Worm (Caenorhabditis elegans) whole organism, L1 larva: ENCODE measurements around the gene mtss-1.

Experiments
- C04F5.9 ChIP-seq: sonication (generic microtip); optimal IDR thresholded peaks from 2 replicates; lab custom pipeline; 2016; ENCODE audit warnings: missing genetic modification characterization, missing compliant biosample characterization
- C34B4.2 ChIP-seq: sonication (generic microtip); optimal IDR thresholded peaks from 2 replicates; lab custom pipeline; 2017; ENCODE audit warnings: mild to moderate bottlenecking, missing genetic modification characterization, missing compliant biosample characterization
- aly-2 ChIP-seq: fragments of 150-350 bp; optimal IDR thresholded peaks from 2 replicates; lab custom pipeline; 2014; ENCODE audit warnings: missing biosample characterization, missing genetic modification characterization
- ceh-63 ChIP-seq: fragments of 200-800 bp; sonication (Bioruptor generic); optimal IDR thresholded peaks from 2 replicates; lab custom pipeline; 2018; ENCODE audit warnings: mild to moderate bottlenecking, missing genetic modification characterization, missing compliant biosample characterization
- ceh-82 ChIP-seq, 3 experiments: fragments of 150-350 bp in 1 of 3; sonication (generic microtip) in 2 of 3; optimal IDR thresholded peaks; 2 replicates each; lab custom pipeline; 2014 to 2017; ENCODE audit warnings: missing biosample characterization in 3 of 3, missing genetic modification characterization in 3 of 3
- ceh-88 ChIP-seq: fragments of 200-800 bp; sonication (Bioruptor generic); IDR thresholded peaks from 2 replicates; pipeline ENCODE4 v1.3.6; 2022; ENCODE audit warnings: missing genetic modification characterization, missing compliant biosample characterization
- dpl-1 ChIP-seq, 3 experiments: fragments of 150-350 bp in 2 of 3; sonication (generic microtip) in 1 of 3; optimal IDR thresholded peaks; 2 replicates each; lab custom pipeline; 2014 to 2017; ENCODE audit warnings: missing biosample characterization in 3 of 3, missing genetic modification characterization in 3 of 3, missing genetic modification reagents in 3 of 3
- efl-1 ChIP-seq, 4 experiments: fragments of 150-350 bp; optimal IDR thresholded peaks in 3 of 4; peaks in 1 of 4; 1 replicate in 1 of 4; 2 replicates in 3 of 4; lab custom pipeline; 2014; ENCODE audit warnings: missing biosample characterization in 2 of 4, missing genetic modification characterization in 2 of 4, missing genetic modification reagents in 2 of 4
- egl-13 ChIP-seq: sonication (generic microtip); optimal IDR thresholded peaks from 2 replicates; lab custom pipeline; 2016; ENCODE audit warnings: missing genotype, missing genetic modification reagents, missing genetic modification characterization, missing compliant biosample characterization
- elt-3 ChIP-seq, 6 experiments: fragments of 150-350 bp in 1 of 6; sonication (generic microtip); optimal IDR thresholded peaks; 2 replicates each; lab custom pipeline; 2017 to 2018; ENCODE audit warnings: missing biosample characterization in 6 of 6, missing genetic modification characterization in 6 of 6, inconsistent platforms in 1 of 6
- fkh-10 ChIP-seq: sonication (generic microtip); optimal IDR thresholded peaks from 2 replicates; lab custom pipeline; 2017; ENCODE audit warnings: missing biosample characterization, missing genetic modification reagents, missing genetic modification characterization
- fkh-4 ChIP-seq: sonication (generic microtip); optimal IDR thresholded peaks from 2 replicates; lab custom pipeline; 2016; ENCODE audit warnings: missing compliant biosample characterization, missing genetic modification characterization, borderline replicate concordance
- fos-1 ChIP-seq: fragments of 150-350 bp; optimal IDR thresholded peaks from 2 replicates; lab custom pipeline; 2014; ENCODE audit warnings: missing biosample characterization, missing genetic modification characterization
- grh-1 ChIP-seq: fragments of 200-800 bp; sonication (Bioruptor generic); IDR thresholded peaks from 2 replicates; pipeline ENCODE4 v1.3.6; 2022; ENCODE audit warnings: missing genetic modification reagents, missing genetic modification characterization, missing compliant biosample characterization
- hlh-17 ChIP-seq: fragments of 200-800 bp; sonication (Bioruptor generic); optimal IDR thresholded peaks from 2 replicates; lab custom pipeline; 2018; ENCODE audit warnings: missing genetic modification characterization, mild to moderate bottlenecking, missing compliant biosample characterization, moderate library complexity, borderline replicate concordance
- hlh-4 ChIP-seq: sonication (generic microtip); optimal IDR thresholded peaks from 2 replicates; lab custom pipeline; 2016; ENCODE audit warnings: mild to moderate bottlenecking, missing genetic modification characterization, missing compliant biosample characterization
- irx-1 ChIP-seq: sonication (generic microtip); optimal IDR thresholded peaks from 2 replicates; lab custom pipeline; 2016; ENCODE audit warnings: missing genetic modification characterization, missing compliant biosample characterization
- isw-1 ChIP-seq: fragments of 200-800 bp; sonication (Bioruptor generic); IDR thresholded peaks from 2 replicates; pipeline ENCODE4 v1.3.6; 2022; ENCODE audit warnings: missing genetic modification characterization, missing compliant biosample characterization
- jun-1 ChIP-seq: fragments of 150-350 bp; optimal IDR thresholded peaks from 2 replicates; lab custom pipeline; 2014; ENCODE audit warnings: missing biosample characterization, missing genetic modification reagents, missing genetic modification characterization
- lin-14 ChIP-seq: fragments of 200-800 bp; sonication (Bioruptor generic); optimal IDR thresholded peaks from 2 replicates; lab custom pipeline; 2018; ENCODE audit warnings: mild to moderate bottlenecking, missing genetic modification characterization, moderate library complexity, missing compliant biosample characterization
- lin-15B ChIP-seq: fragments of 150-350 bp; sonication (generic microtip); optimal IDR thresholded peaks from 3 replicates; lab custom pipeline; 2014; ENCODE audit warnings: missing biosample characterization, missing genetic modification characterization
- lin-35 ChIP-seq, 2 experiments: fragments of 150-350 bp; optimal IDR thresholded peaks; 2 replicates each; lab custom pipeline; 2014; ENCODE audit warnings: missing biosample characterization in 2 of 2, missing genetic modification characterization in 2 of 2, missing genetic modification reagents in 2 of 2
- lin-39 ChIP-seq: fragments of 150-350 bp; optimal IDR thresholded peaks from 2 replicates; lab custom pipeline; 2014; ENCODE audit warnings: missing biosample characterization, missing genetic modification reagents, missing genetic modification characterization
- lir-3 ChIP-seq: sonication (generic microtip); optimal IDR thresholded peaks from 2 replicates; lab custom pipeline; 2016; ENCODE audit warnings: mild to moderate bottlenecking, missing genetic modification characterization, moderate library complexity, missing compliant biosample characterization; ENCODE audit not compliant: poor library complexity
- lsy-2 ChIP-seq, 2 experiments: fragments of 150-350 bp; optimal IDR thresholded peaks; 2 replicates each; lab custom pipeline; 2014; ENCODE audit warnings: missing biosample characterization in 2 of 2, missing genetic modification characterization in 2 of 2
- mab-9 ChIP-seq: fragments of 200-800 bp; sonication (Bioruptor generic); IDR thresholded peaks from 2 replicates; pipeline ENCODE4 v1.3.6; 2022; ENCODE audit warnings: missing genetic modification reagents, missing genetic modification characterization, missing compliant biosample characterization
- mdl-1 ChIP-seq, 2 experiments: fragments of 150-350 bp; optimal IDR thresholded peaks; 2 replicates each; lab custom pipeline; 2014 to 2017; ENCODE audit warnings: missing biosample characterization in 2 of 2, missing genetic modification characterization in 2 of 2, inconsistent platforms in 1 of 2
- mep-1 ChIP-seq: fragments of 150-350 bp; optimal IDR thresholded peaks from 2 replicates; lab custom pipeline; 2014; ENCODE audit warnings: missing biosample characterization, missing genetic modification characterization
- nhr-11 ChIP-seq: fragments of 150-350 bp; optimal IDR thresholded peaks from 2 replicates; lab custom pipeline; 2014; ENCODE audit warnings: missing biosample characterization, missing genetic modification characterization
- nhr-12 ChIP-seq: sonication (generic microtip); optimal IDR thresholded peaks from 2 replicates; lab custom pipeline; 2017; ENCODE audit warnings: missing biosample characterization, missing genetic modification characterization
- nhr-19 ChIP-seq: fragments of 200-800 bp; sonication (Bioruptor generic); conservative IDR thresholded peaks from 2 replicates; pipeline ENCODE4 v1.3.6; 2022; ENCODE audit warnings: missing genetic modification characterization, missing compliant biosample characterization
- nhr-20 ChIP-seq: sonication (generic microtip); optimal IDR thresholded peaks from 2 replicates; lab custom pipeline; 2016; ENCODE audit warnings: mild to moderate bottlenecking, missing genetic modification characterization, missing compliant biosample characterization
- nhr-237 ChIP-seq: fragments of 150-350 bp; optimal IDR thresholded peaks from 2 replicates; lab custom pipeline; 2014; ENCODE audit warnings: missing biosample characterization, missing genetic modification characterization
- nhr-28 ChIP-seq: fragments of 150-350 bp; optimal IDR thresholded peaks from 2 replicates; lab custom pipeline; 2014; ENCODE audit warnings: missing biosample characterization, missing genetic modification characterization
- nhr-71 ChIP-seq: sonication (generic microtip); optimal IDR thresholded peaks from 2 replicates; lab custom pipeline; 2016; ENCODE audit warnings: mild to moderate bottlenecking, missing genetic modification characterization, moderate library complexity, missing compliant biosample characterization
- nhr-76 ChIP-seq: sonication (generic microtip); optimal IDR thresholded peaks from 2 replicates; lab custom pipeline; 2017; ENCODE audit warnings: missing biosample characterization, missing genetic modification characterization
- nhr-77 ChIP-seq: fragments of 150-350 bp; optimal IDR thresholded peaks from 2 replicates; lab custom pipeline; 2014; ENCODE audit warnings: missing biosample characterization, missing genetic modification characterization
- nhr-84 ChIP-seq: sonication (generic microtip); optimal IDR thresholded peaks from 2 replicates; lab custom pipeline; 2017; ENCODE audit warnings: missing biosample characterization, missing genetic modification characterization
- nhr-90 ChIP-seq: sonication (generic microtip); optimal IDR thresholded peaks from 2 replicates; lab custom pipeline; 2016; ENCODE audit warnings: mild to moderate bottlenecking, missing genetic modification characterization, missing compliant biosample characterization; ENCODE audit not compliant: poor library complexity
- pag-3 ChIP-seq: sonication (generic microtip); optimal IDR thresholded peaks from 2 replicates; lab custom pipeline; 2017; ENCODE audit warnings: missing genetic modification characterization, mild to moderate bottlenecking, missing compliant biosample characterization, antibody characterized with exemption, borderline replicate concordance; ENCODE audit not compliant: insufficient read depth
- pax-3 ChIP-seq: fragments of 200-800 bp; sonication (Bioruptor generic); optimal IDR thresholded peaks from 2 replicates; lab custom pipeline; 2018; ENCODE audit warnings: mild to moderate bottlenecking, missing genetic modification characterization, moderate library complexity, missing compliant biosample characterization
- pqm-1 ChIP-seq: sonication (generic microtip); optimal IDR thresholded peaks from 3 replicates; lab custom pipeline; 2017; ENCODE audit warnings: missing biosample characterization, missing genetic modification characterization
- snpc-4 ChIP-seq: fragments of 150-350 bp; optimal IDR thresholded peaks from 2 replicates; lab custom pipeline; 2014; ENCODE audit warnings: missing biosample characterization, missing genetic modification characterization
- sup-37 ChIP-seq: fragments of 200-800 bp; sonication (Bioruptor generic); optimal IDR thresholded peaks from 2 replicates; lab custom pipeline; 2018; ENCODE audit warnings: mild to moderate bottlenecking, missing genetic modification characterization, missing compliant biosample characterization
- unc-130 ChIP-seq: fragments of 150-350 bp; optimal IDR thresholded peaks from 2 replicates; lab custom pipeline; 2017; ENCODE audit warnings: missing biosample characterization, missing genetic modification characterization, inconsistent platforms
- unc-98 ChIP-seq: fragments of 200-800 bp; sonication (Bioruptor generic); IDR thresholded peaks from 2 replicates; pipeline ENCODE4 v1.3.6; 2022; ENCODE audit warnings: missing genetic modification characterization, missing compliant biosample characterization
- vab-15 ChIP-seq: sonication (generic microtip); optimal IDR thresholded peaks from 2 replicates; lab custom pipeline; 2017; ENCODE audit warnings: missing genotype, mild to moderate bottlenecking, missing genetic modification characterization, missing compliant biosample characterization
- zag-1 ChIP-seq: fragments of 150-350 bp; optimal IDR thresholded peaks from 2 replicates; lab custom pipeline; 2014; ENCODE audit warnings: missing biosample characterization, missing genetic modification characterization
- ztf-11 ChIP-seq, 2 experiments: sonication (generic microtip); optimal IDR thresholded peaks; 2 replicates each; lab custom pipeline; 2016 to 2017; ENCODE audit warnings: missing genetic modification characterization in 2 of 2, missing biosample characterization in 1 of 2, missing compliant biosample characterization in 1 of 2

The mtss-1 gene

ce11 chrIII:8779912-8780311 lies 11.8 kb downstream of the mtss-1 start, which contains the start of gene K02D10.4:
Gene K02D10.4, minus strand, starts transcription at chrIII:8780012.
- no peak for TF ChIP-seq ztf-11 (tag; optimal IDR thresholded peaks at IDR 0.05; lab: Kevin White, UChicago)
- no peak for TF ChIP-seq pax-3
- TF ChIP-seq dpl-1 (GFP tag; optimal IDR thresholded peaks at IDR 0.05; lab: Kevin White, UChicago): no peak
- TF ChIP-seq ceh-88 (GFP tag; lab: Robert Waterston, UW): no peak
- no peak for TF ChIP-seq nhr-71
- TF ChIP-seq lin-39 (tag; lab: Kevin White, UChicago): no peak
- TF ChIP-seq pqm-1 (tag; lab: Kevin White, UChicago): no peak
- no peak for TF ChIP-seq sup-37
- no peak for TF ChIP-seq nhr-90
- TF ChIP-seq nhr-84 (tag; lab: Kevin White, UChicago): no peak

ce11 chrIII:8780473-8780872 lies 12.4 kb downstream of the mtss-1 start:
- TF ChIP-seq nhr-76 (tag; lab: Kevin White, UChicago): no peak
- no peak for TF ChIP-seq nhr-11
- TF ChIP-seq fkh-10 (GFP tag; lab: Kevin White, UChicago): no peak
- no peak for TF ChIP-seq unc-98 (GFP tag; lab: Robert Waterston, UW)
- no peak for TF ChIP-seq lin-39 (tag; lab: Kevin White, UChicago)
- peak; percentile 53 for TF ChIP-seq nhr-19 (GFP tag; lab: Robert Waterston, UW)
- no peak for TF ChIP-seq sup-37
- no peak for TF ChIP-seq ceh-63 (GFP tag; lab: Kevin White, UChicago)
- no peak for TF ChIP-seq egl-13
- no peak for TF ChIP-seq nhr-237 (tag; lab: Kevin White, UChicago)
- no peak for TF ChIP-seq nhr-84 (tag; lab: Kevin White, UChicago)
- TF ChIP-seq lin-15B (tag; lab: Kevin White, UChicago): no peak
- no peak for TF ChIP-seq aly-2 (tag; lab: Kevin White, UChicago)
- TF ChIP-seq mab-9 (GFP tag; lab: Robert Waterston, UW): no peak
- TF ChIP-seq elt-3 (tag; optimal IDR thresholded peaks at IDR 0.05; lab: Kevin White, UChicago): peak in 2 of 6 experiments; percentile 76 to 89
- peak; percentile 8 for TF ChIP-seq fos-1 (tag; lab: Kevin White, UChicago)
- TF ChIP-seq nhr-90: peak; percentile 55
- TF ChIP-seq efl-1 (optimal IDR thresholded peaks at IDR 0.05; lab: Kevin White, UChicago): peak; percentile 5 to 33
- peak; percentile 20 to 86 for TF ChIP-seq efl-1 (GFP tag; optimal IDR thresholded peaks at IDR 0.05 in 1 of 2; lab: Kevin White, UChicago)
- TF ChIP-seq mdl-1 (tag; optimal IDR thresholded peaks at IDR 0.05; lab: Kevin White, UChicago): peak in 1 of 2 experiments; percentile 84
- TF ChIP-seq lin-35 (GFP tag; optimal IDR thresholded peaks at IDR 0.05; lab: Kevin White, UChicago): peak; percentile 37 to 61
- no peak for TF ChIP-seq nhr-12 (tag; lab: Kevin White, UChicago)
- TF ChIP-seq zag-1 (tag; lab: Kevin White, UChicago): no peak
- TF ChIP-seq snpc-4 (tag; lab: Kevin White, UChicago): no peak
- TF ChIP-seq nhr-28 (tag; lab: Kevin White, UChicago): no peak
- peak; percentile 27 for TF ChIP-seq lir-3 (tag; lab: Kevin White, UChicago)
- TF ChIP-seq pqm-1 (tag; lab: Kevin White, UChicago): no peak
- no peak for TF ChIP-seq nhr-77
- no peak for TF ChIP-seq pag-3
- peak; percentile 47 for TF ChIP-seq mep-1
- TF ChIP-seq lin-14 (GFP tag; lab: Kevin White, UChicago): peak; percentile 89
- TF ChIP-seq irx-1: no peak
- peak; percentile 53 for TF ChIP-seq jun-1 (tag; lab: Kevin White, UChicago)
- peak; percentile 87 for TF ChIP-seq nhr-20 (tag; lab: Kevin White, UChicago)
- peak in 1 of 3 experiments; percentile 20 for TF ChIP-seq ceh-82 (tag; optimal IDR thresholded peaks at IDR 0.05; lab: Kevin White, UChicago)
- no peak for TF ChIP-seq fkh-4 (tag; lab: Kevin White, UChicago)
- TF ChIP-seq unc-130 (tag; lab: Kevin White, UChicago): no peak
- no peak for TF ChIP-seq pax-3
- no peak for TF ChIP-seq isw-1 (GFP tag; lab: Robert Waterston, UW)
- TF ChIP-seq vab-15 (tag; lab: Kevin White, UChicago): no peak
- TF ChIP-seq C34B4.2 (tag; lab: Kevin White, UChicago): no peak
- TF ChIP-seq C04F5.9 (tag; lab: Kevin White, UChicago): no peak
- no peak for TF ChIP-seq hlh-17 (GFP tag; lab: Kevin White, UChicago)
- TF ChIP-seq hlh-4 (tag; lab: Kevin White, UChicago): no peak
- peak; percentile 87 for TF ChIP-seq grh-1 (GFP tag; lab: Robert Waterston, UW)
- TF ChIP-seq lsy-2 (tag; optimal IDR thresholded peaks at IDR 0.05; lab: Kevin White, UChicago): peak in 1 of 2 experiments; percentile 55
